Worm (Caenorhabditis elegans) whole organism, L4/young adult: ENCODE data around the gene cyp-33C5.
"Not testable (repeated sequence)": the region's sequence is repeated elsewhere in the genome, so short reads cannot be mapped to it uniquely, and the experiment has no call there.

Experiments used
- dao-5 ChIP-seq: sonication (generic microtip); optimal IDR thresholded peaks from 2 replicates; lab custom pipeline; 2016; ENCODE audit warnings: missing genotype, missing genetic modification characterization, moderate library complexity, missing compliant biosample characterization
- him-1 ChIP-seq: sonication (generic microtip); optimal IDR thresholded peaks from 2 replicates; lab custom pipeline; 2016; ENCODE audit warnings: missing genotype, missing genetic modification reagents, missing genetic modification characterization, missing compliant biosample characterization

DNA sequence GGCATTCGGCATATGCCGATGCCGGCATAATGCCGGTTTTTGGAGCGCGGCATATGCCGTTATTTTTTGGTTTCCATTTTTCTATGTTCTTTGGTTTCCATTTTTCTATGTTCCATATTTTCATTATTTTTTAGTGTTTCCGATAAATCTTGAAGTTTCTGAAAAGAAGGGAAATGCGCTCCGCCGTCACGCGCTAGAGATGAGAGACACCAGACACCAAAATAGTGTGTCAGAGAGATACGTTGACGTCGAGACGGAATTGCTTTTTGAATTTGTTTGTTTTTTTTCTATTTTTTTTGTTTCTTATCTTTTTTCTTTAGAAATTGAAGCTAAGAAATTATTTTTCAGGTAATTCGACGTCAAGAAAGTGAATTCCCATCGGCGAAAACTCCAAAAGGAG is 10.4 kb downstream of the cyp-33C5 start, which contains the start of gene F41B5.1:
- TF ChIP-seq him-1, dao-5 (tag; lab: Kevin White, UChicago): not testable (repeated sequence)
